Worm (Caenorhabditis elegans): ENCODE measurements around the gene Y38H6C.20.
"Not testable (repeated sequence)": the region's sequence is repeated elsewhere in the genome, so short reads cannot be mapped to it uniquely, and the experiment has no call there.

The Y38H6C.20 gene

DNA sequence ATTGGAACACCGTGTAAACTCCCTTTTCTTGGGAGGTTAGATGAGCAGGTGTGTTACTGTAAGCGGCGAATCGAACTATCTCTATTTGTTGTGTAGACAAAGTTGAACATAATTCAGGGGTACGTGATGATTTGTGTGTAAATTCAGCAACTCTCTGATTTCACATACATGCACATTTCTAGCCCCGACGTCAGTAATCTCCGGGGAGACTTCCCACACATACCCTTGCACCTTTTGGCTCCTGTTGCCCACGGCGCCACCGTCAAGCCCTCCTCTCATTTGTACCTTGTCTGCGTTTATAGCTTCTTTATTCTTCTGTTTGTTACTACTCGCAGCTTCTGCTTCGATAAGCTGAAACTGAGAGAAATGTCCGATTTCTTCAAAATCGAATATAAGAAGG, 32.1 kb downstream of the Y38H6C.20 start, which contains the start of gene Y38H6C.25:
Gene Y38H6C.25 (plus strand): TSS at position 301 of the 400 bp plus-strand sequence.
- TF ChIP-seq ztf-11 (tag; optimal IDR thresholded peaks at IDR 0.05), result no peak
- TF ChIP-seq fkh-10 (GFP tag; optimal IDR thresholded peaks at IDR 0.05), result no peak
- TF ChIP-seq fkh-2 (tag; optimal IDR thresholded peaks at IDR 0.05), result no peak
- TF ChIP-seq egl-27 (tag; optimal IDR thresholded peaks at IDR 0.05), result no peak
- no peak for TF ChIP-seq zag-1 (tag; optimal IDR thresholded peaks at IDR 0.05)
- no peak for TF ChIP-seq elt-1 (tag; optimal IDR thresholded peaks at IDR 0.05)
- no peak for TF ChIP-seq ztf-4 (tag; optimal IDR thresholded peaks at IDR 0.05)
- TF ChIP-seq ceh-82 (tag; optimal IDR thresholded peaks at IDR 0.05), result no peak
- no peak for TF ChIP-seq elt-2 (tag; optimal IDR thresholded peaks at IDR 0.05)
- TF ChIP-seq ceh-9 (tag; optimal IDR thresholded peaks at IDR 0.05), result no peak
- TF ChIP-seq skn-1 (tag; optimal IDR thresholded peaks at IDR 0.05), result no peak
- TF ChIP-seq unc-39 (tag; optimal IDR thresholded peaks at IDR 0.05), result no peak
- no peak for TF ChIP-seq ceh-28 (tag; optimal IDR thresholded peaks at IDR 0.05)
- TF ChIP-seq nhr-76 (tag; optimal IDR thresholded peaks at IDR 0.05), result no peak
- no peak for TF ChIP-seq daf-12 (tag; optimal IDR thresholded peaks at IDR 0.05)
- no peak for TF ChIP-seq jun-1 (tag; optimal IDR thresholded peaks at IDR 0.05)

DNA sequence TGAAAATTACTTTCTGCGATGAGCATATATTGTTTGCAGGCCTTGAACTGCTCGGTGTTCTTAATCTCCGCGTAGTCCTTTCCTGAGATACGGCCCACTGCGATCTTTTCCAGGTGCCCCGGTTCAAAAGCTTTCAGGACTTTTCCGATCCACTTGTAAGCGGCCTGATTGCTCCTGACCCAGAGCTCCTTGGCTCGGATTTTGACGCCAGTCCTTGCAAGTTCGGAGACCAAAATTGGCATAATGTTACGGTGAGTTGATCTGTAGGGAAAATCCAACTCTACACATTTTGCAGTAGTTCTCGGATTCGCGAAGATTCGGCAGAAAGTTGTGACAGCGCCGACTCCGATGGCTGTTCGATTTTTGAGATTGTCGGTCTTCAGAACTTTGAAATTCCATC, 34.0 kb downstream of the Y38H6C.20 start:
- no peak for TF ChIP-seq fkh-2 (tag; optimal IDR thresholded peaks at IDR 0.05)
- no peak for TF ChIP-seq R02D3.7 (tag; optimal IDR thresholded peaks at IDR 0.05)
- no peak for TF ChIP-seq ZK546.5 (tag; optimal IDR thresholded peaks at IDR 0.05)
- TF ChIP-seq lin-15B (tag; optimal IDR thresholded peaks at IDR 0.05), result no peak
- TF ChIP-seq mdl-1 (tag; optimal IDR thresholded peaks at IDR 0.05), result no peak
- TF ChIP-seq egl-27 (tag; optimal IDR thresholded peaks at IDR 0.05), result no peak
- TF ChIP-seq elt-3 (tag; optimal IDR thresholded peaks at IDR 0.05), result no peak
- no peak for TF ChIP-seq skn-1 (tag; optimal IDR thresholded peaks at IDR 0.05)
- TF ChIP-seq lsy-12 (tag; optimal IDR thresholded peaks at IDR 0.05), result no peak
- TF ChIP-seq mml-1 (tag; optimal IDR thresholded peaks at IDR 0.05), result no peak
- no peak for TF ChIP-seq nhr-12 (tag; optimal IDR thresholded peaks at IDR 0.05)
- TF ChIP-seq fkh-10 (GFP tag; optimal IDR thresholded peaks at IDR 0.05), result no peak
- TF ChIP-seq nhr-77 (tag; optimal IDR thresholded peaks at IDR 0.05), result no peak
- TF ChIP-seq pqm-1 (tag; optimal IDR thresholded peaks at IDR 0.05), result no peak
- TF ChIP-seq nhr-28 (tag; optimal IDR thresholded peaks at IDR 0.05), result no peak
- TF ChIP-seq jun-1 (tag; optimal IDR thresholded peaks at IDR 0.05), result no peak

DNA sequence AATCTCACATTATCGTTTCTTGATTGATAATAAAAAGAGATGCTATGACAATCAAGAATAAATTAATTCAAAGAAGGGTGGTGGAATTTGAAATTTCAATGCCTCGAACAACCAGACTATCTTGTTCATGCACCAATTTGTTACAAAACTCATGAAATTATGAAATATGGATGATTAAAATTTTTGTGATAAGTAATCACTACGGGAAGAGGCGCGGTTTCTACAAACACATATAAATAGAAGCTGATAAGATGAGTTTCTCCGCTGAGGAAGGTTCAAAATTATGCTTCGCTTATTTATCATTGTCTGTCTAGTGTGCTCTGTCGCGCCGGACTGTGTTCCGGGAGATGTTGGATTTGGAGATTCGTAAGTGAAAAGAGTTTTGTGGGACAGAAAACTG, 36.5 kb downstream of the Y38H6C.20 start:
- TF ChIP-seq elt-2 (tag; optimal IDR thresholded peaks at IDR 0.05), result peak; percentile 58
- no peak for TF ChIP-seq ceh-16 (tag; optimal IDR thresholded peaks at IDR 0.05)
- TF ChIP-seq nhr-12 (tag; optimal IDR thresholded peaks at IDR 0.05), result no peak
- TF ChIP-seq eor-1 (tag; optimal IDR thresholded peaks at IDR 0.05), result no peak
- no peak for TF ChIP-seq unc-62 (GFP tag; optimal IDR thresholded peaks at IDR 0.05)
- no peak for TF ChIP-seq elt-1 (tag; optimal IDR thresholded peaks at IDR 0.05)
- no peak for TF ChIP-seq daf-12 (tag; optimal IDR thresholded peaks at IDR 0.05)
- no peak for TF ChIP-seq nfya-1 (tag; optimal IDR thresholded peaks at IDR 0.05; ENCODE audit: insufficient read depth)

DNA sequence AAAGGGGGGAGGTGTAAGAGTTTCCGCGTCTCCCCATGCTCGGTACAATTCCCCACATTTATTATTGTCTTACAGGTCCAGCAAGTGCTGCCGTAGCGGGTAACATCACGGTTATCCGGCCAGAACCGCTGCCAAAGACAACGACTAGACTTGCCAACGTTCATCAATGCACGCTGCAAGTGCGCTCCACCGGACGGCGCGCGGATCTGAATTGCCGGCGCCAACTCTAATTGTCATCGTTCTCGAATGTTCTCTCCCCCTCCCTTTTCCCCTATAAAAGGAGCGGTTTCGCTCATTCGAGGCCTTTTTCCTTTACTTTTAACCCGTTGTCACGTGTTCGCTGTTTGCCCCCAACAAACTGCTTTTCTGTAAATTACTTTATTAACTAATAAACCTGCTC, 37.3 kb downstream of the Y38H6C.20 start, which contains the start of gene Y38H6C.8:
Gene Y38H6C.8 (plus strand): TSS at position 301 of the 400 bp plus-strand sequence.
- TF ChIP-seq pha-4 (tag; optimal IDR thresholded peaks at IDR 0.05); unc-62 (GFP tag; optimal IDR thresholded peaks at IDR 0.05); eor-1 (tag; optimal IDR thresholded peaks at IDR 0.05): not testable (repeated sequence)

DNA sequence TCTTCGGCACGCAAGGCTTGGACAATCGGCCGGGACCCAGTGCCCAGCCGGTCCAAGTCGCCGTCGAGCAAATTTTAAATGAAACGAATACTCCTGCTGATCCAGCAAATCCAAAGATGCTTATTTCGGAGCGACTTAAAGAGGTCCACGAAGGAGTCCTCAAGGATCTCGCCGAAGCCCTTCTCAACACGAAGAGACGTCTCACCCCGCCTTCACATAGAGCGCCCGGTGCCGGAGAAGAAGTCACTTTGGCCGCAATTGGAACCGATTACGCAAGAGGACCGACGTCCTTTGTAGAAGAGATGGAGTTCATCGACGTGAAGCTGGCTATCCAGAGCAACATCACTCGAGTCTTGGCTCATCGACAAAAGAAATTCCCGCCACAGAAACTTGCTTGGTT, 41.6 kb downstream of the Y38H6C.20 start:
- no peak for TF ChIP-seq sea-2 (GFP tag; optimal IDR thresholded peaks at IDR 0.05)
- TF ChIP-seq pqm-1 (tag; optimal IDR thresholded peaks at IDR 0.05), result no peak
- no peak for TF ChIP-seq eor-1 (tag; optimal IDR thresholded peaks at IDR 0.05)
- TF ChIP-seq tbx-2 (tag; optimal IDR thresholded peaks at IDR 0.05), result no peak
- TF ChIP-seq hmg-11 (tag; optimal IDR thresholded peaks at IDR 0.05), result no peak
- no peak for TF ChIP-seq elt-3 (tag; optimal IDR thresholded peaks at IDR 0.05)
- no peak for TF ChIP-seq zag-1 (tag; optimal IDR thresholded peaks at IDR 0.05)
- no peak for TF ChIP-seq nhr-237 (tag; optimal IDR thresholded peaks at IDR 0.05)
- TF ChIP-seq nhr-67 (tag; optimal IDR thresholded peaks at IDR 0.05), result no peak
- no peak for TF ChIP-seq fkh-2 (tag; optimal IDR thresholded peaks at IDR 0.05)
- TF ChIP-seq unc-39 (tag; optimal IDR thresholded peaks at IDR 0.05), result no peak
- no peak for TF ChIP-seq mdl-1 (tag; optimal IDR thresholded peaks at IDR 0.05)
- TF ChIP-seq ceh-82 (tag; optimal IDR thresholded peaks at IDR 0.05), result no peak
